Worm (Caenorhabditis elegans) whole organism, L4/young adult: ENCODE data around the gene sek-1.

ENCODE experiments used
- W03F9.2 ChIP-seq: fragments of 150-350 bp; optimal IDR thresholded peaks from 2 replicates; lab custom pipeline; 2014; ENCODE audit warnings: missing biosample characterization, missing genetic modification characterization
- dao-5 ChIP-seq: sonication (generic microtip); optimal IDR thresholded peaks from 2 replicates; lab custom pipeline; 2016; ENCODE audit warnings: missing genotype, missing genetic modification characterization, moderate library complexity, missing compliant biosample characterization
- him-1 ChIP-seq: sonication (generic microtip); optimal IDR thresholded peaks from 2 replicates; lab custom pipeline; 2016; ENCODE audit warnings: missing genotype, missing genetic modification reagents, missing genetic modification characterization, missing compliant biosample characterization

The sek-1 gene

ce11 chrX:7799680-7800079, 16.9 kb upstream of the sek-1 start, which contains the start of gene gpx-7:
Gene gpx-7 (minus strand): TSS chrX:7799780.
- TF ChIP-seq him-1 (tag; lab: Kevin White, UChicago): no peak

DNA sequence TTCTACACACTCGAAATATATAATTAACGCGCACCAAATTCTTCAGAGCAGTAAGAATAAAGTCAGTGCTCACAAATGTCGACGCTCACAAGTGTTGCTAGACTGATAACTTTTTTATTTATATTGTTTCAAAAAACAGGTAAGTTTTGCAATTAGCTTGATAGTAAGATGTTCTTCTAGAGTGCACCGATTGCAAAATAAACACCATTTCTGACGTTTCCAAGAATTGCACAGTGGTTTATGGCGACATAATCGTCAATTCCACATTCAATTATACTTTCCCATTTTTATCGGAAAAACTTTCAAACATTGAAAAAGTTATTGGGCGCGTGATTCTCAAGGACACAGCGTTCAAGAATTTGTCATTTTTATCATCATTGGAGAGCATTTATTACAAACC, 16.2 kb upstream of the sek-1 start:
- TF ChIP-seq W03F9.2 (tag; lab: Kevin White, UChicago) (no peak), dao-5 (tag; lab: Kevin White, UChicago) (no peak), him-1 (tag; lab: Kevin White, UChicago) (no peak)

DNA sequence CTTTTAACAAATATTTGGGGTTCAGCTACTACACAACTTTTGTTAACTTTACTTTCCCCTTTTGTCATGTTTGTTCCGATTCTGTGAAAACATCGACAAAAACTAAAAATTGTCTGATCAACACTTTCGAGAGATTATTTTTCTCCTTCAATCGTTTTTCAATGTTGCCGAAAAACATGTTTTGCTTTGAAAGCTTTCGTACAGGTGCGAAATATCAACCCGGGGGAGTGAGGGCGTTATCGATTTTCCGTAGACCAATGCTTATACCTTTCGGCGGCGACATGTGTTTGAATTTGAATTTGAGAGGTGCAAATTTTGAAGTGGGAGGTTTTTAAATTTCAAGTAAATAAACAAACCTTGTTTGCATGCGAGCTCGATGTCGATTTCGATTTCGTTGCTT, 8.1 kb upstream of the sek-1 start:
- TF ChIP-seq him-1 (tag; lab: Kevin White, UChicago): no peak
- no peak for TF ChIP-seq W03F9.2 (tag; lab: Kevin White, UChicago)
- TF ChIP-seq dao-5 (tag; lab: Kevin White, UChicago): no peak

DNA sequence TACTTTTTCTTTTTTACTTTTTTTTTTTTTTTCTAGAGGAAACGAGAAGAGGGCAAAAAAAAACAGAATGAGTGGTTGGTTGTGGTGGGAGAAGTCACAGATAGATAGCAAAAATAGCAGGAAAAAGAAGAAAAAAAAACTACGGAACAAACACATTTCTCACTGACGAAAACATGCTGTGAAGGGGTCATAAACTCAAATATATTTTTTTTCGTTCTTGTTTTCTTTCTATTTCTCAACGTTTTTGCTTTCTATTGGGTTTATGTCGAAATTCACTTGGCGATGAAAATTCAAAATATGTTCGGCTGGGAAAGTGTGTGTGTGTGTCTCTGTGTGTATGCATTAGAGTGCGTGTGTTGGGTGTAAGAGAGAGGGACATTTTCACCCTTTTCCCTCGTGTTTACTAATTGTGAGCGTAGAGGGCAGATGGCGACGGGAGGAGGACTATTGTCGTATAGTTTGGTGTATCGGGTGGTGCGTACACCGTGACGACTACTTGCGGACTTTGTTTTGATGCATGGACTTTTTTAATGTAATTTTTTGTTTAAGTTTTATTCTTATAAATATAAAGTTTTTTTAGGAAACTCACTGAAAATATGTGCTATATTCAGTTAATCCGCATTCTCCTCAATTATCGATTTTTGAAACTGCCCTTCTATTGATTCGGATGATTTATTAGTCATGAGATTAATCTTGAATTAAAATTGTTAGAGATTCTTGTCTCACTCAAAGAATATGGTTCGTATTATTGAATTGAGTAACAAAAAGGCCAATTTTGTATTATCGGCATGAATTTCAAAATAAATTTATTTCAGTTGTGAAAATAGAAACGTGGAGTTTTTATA, 7.0 kb upstream of the sek-1 start:
- TF ChIP-seq W03F9.2 (tag; lab: Kevin White, UChicago) (peak; percentile 0), dao-5 (tag; lab: Kevin White, UChicago) (no peak)

ce11 chrX:7810991-7811390, 5.5 kb upstream of the sek-1 start:
- TF ChIP-seq dao-5 (tag; lab: Kevin White, UChicago) (no peak), W03F9.2 (tag; lab: Kevin White, UChicago) (no peak), him-1 (tag; lab: Kevin White, UChicago) (no peak)

DNA sequence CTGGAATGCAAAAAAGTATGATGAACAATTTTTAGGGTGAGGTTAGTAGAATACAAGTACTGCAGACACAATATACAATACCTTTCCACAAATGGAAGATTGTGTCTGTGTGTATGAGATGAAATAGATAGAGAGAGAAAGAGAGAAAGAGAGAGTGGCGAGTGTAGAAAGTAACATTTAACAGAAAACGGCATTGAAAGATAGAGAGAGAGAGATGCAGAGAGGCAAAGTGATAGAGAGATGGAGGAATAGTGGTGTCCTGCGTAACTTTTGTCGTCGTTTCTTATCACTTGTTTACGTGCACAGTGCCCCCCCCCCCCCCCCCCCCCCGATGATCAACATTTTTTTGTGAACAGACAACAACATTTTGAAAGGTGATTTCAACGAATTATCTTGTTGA, 1.8 kb upstream of the sek-1 start:
- TF ChIP-seq W03F9.2 (tag; lab: Kevin White, UChicago) (no peak), dao-5 (tag; lab: Kevin White, UChicago) (no peak), him-1 (tag; lab: Kevin White, UChicago) (no peak)

DNA sequence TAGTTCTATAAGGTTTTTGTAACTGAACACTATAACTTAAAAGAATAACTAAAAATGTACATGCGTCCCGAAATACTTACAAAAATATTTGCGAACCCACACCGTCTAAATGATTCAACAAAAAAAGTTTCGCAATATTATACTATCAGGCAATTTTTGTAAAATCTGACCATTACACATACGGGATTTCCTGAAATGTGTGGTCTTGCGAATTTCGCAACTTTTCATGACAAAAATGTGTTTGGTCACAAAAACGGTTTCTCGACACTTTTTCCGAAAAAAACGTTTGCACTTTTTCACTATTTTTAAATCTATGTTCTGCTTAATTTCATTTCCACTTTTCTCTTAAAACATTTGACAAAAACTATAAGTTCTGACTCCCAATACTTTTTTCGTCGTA, 1.3 kb upstream of the sek-1 start:
- TF ChIP-seq W03F9.2 (tag; lab: Kevin White, UChicago) (no peak), him-1 (tag; lab: Kevin White, UChicago) (no peak), dao-5 (tag; lab: Kevin White, UChicago) (no peak)

- TF ChIP-seq dao-5 (tag; lab: Kevin White, UChicago): no peak
- no peak for TF ChIP-seq him-1 (tag; lab: Kevin White, UChicago)
- TF ChIP-seq W03F9.2 (tag; lab: Kevin White, UChicago): no peak
These were observed 1.0 kb downstream of the sek-1 start for ce11 chrX:7817555-7817954.

DNA sequence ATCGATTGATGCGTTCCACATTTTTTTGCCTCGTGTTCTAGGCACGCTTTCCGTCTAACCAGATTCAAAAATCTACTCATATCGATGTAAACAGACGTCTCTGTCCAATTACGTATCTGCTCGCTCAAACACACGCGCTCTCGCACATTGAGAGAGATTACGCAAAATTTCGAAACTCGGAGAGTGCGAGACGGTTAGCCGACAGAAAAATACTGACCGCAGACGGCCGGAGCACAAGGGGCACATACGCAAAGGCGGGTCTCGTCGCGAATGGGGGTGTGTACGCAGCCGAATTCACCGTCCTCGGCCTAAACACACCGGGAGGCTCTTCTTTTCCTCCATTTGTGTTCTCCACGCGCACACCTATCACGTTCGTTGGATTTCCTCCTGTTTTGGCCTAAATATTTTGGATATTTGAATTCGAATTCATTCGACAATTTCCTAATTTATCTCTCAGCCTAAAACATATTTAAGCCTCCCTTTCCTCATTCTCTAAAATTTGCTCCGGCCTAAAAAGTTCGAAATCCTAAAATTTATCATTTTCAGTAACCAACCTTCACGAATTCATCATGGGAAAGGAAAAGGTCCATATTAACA, 6.7 kb downstream of the sek-1 start, which contains the start of gene eef-1A.2:
eef-1A.2 (plus strand) TSS at position 547 of the 597 bp plus-strand sequence.
- TF ChIP-seq dao-5 (tag; lab: Kevin White, UChicago): no peak
- TF ChIP-seq W03F9.2 (tag; lab: Kevin White, UChicago): peak; percentile 66
- TF ChIP-seq him-1 (tag; lab: Kevin White, UChicago): peak; percentile 97

DNA sequence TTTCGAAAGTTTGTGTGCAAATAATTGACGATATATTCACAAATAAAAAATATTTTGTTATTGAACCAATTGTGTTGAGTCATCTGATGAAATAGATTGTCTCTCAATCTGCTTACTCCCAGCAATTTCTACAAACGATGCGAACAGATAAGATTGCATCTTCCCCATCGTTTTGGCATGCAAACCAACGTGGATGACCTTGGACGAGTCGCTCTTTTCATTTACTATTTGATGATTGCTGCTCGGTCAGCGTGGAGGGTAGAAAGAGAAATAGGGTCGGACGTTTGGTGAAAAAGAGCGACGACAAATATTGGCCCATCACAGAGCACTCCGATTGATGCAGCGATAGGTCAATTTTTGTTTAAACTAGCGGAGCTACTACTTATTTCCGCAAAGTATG, 9.2 kb downstream of the sek-1 start:
- no peak for TF ChIP-seq dao-5 (tag; lab: Kevin White, UChicago)
- no peak for TF ChIP-seq him-1 (tag; lab: Kevin White, UChicago)
- TF ChIP-seq W03F9.2 (tag; lab: Kevin White, UChicago): no peak

DNA sequence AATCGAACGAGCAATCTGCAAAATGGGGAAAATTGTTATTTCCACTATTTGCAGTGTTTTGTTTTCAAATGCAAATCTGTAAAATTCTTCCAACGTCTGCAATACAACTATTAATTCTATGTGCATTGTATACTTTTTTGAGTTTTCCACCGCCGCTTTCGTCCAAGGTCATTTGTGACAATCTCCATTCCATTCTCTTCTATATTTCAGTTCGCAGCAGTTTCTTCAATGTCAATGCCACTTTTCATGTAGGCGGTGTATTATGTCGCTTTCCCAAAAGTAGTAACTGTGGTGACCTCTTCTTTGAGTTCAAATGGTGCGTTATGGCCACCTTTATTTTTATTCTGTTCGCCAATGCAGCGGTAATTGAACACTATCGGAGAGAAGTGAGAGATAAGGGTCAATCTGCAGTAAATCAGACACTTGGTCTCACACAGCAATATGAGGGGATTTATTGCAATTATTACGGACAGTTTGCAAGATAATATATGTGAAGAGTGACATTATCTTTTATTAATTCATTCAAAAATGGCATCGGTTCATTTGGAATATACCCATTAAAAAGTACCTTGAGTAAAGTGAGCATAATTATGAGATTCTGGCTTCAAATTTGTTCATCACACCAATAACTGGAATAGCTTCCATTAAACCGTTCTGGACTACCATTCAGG, 10.2 kb downstream of the sek-1 start:
- TF ChIP-seq dao-5 (tag; lab: Kevin White, UChicago) (no peak), him-1 (tag; lab: Kevin White, UChicago) (no peak), W03F9.2 (tag; lab: Kevin White, UChicago) (no peak)

- no peak for TF ChIP-seq him-1 (tag; lab: Kevin White, UChicago)
- TF ChIP-seq W03F9.2 (tag; lab: Kevin White, UChicago): no peak
- TF ChIP-seq dao-5 (tag; lab: Kevin White, UChicago): no peak
These were observed 11.5 kb downstream of the sek-1 start for ce11 chrX:7827989-7828388.

- no peak for TF ChIP-seq him-1 (tag; lab: Kevin White, UChicago)
- no peak for TF ChIP-seq W03F9.2 (tag; lab: Kevin White, UChicago)
- no peak for TF ChIP-seq dao-5 (tag; lab: Kevin White, UChicago)
These were observed 17.6 kb downstream of the sek-1 start, which contains the start of gene sul-3 for ce11 chrX:7834117-7834516. Gene sul-3 (minus strand): TSS chrX:7834217.
